Worm (Caenorhabditis elegans) whole organism, L4 larva: ENCODE data around the gene pat-6.
A peak's percentile ranks its signal among the peaks of the same experiment; 100 is the strongest.

Experiments used
- F10B5.3 ChIP-seq: sonication (generic microtip); optimal IDR thresholded peaks from 2 replicates; lab custom pipeline; 2016; ENCODE audit warnings: mild to moderate bottlenecking, missing genetic modification characterization, missing compliant biosample characterization
- F37D6.2 ChIP-seq: sonication (generic microtip); optimal IDR thresholded peaks from 2 replicates; lab custom pipeline; 2016; ENCODE audit warnings: mild to moderate bottlenecking, missing genetic modification characterization, missing compliant biosample characterization
- F49E8.2 ChIP-seq: sonication (generic microtip); optimal IDR thresholded peaks from 2 replicates; lab custom pipeline; 2016; ENCODE audit warnings: missing compliant biosample characterization, mild to moderate bottlenecking, missing genetic modification characterization, borderline replicate concordance
- T20F7.1 ChIP-seq: fragments of 200-800 bp; sonication (Bioruptor generic); optimal IDR thresholded peaks from 2 replicates; lab custom pipeline; 2018; ENCODE audit warnings: mild to moderate bottlenecking, missing genetic modification characterization, missing compliant biosample characterization
- Y105C5A.15 ChIP-seq: fragments of 200-800 bp; sonication (Bioruptor generic); IDR thresholded peaks from 2 replicates; pipeline ENCODE4 v1.3.6; 2022; ENCODE audit warnings: missing genetic modification characterization, missing compliant biosample characterization
- aha-1 ChIP-seq: fragments of 150-350 bp; peaks from one replicate; lab custom pipeline; 2014; ENCODE audit warnings: missing biosample characterization, missing genetic modification characterization
- ceh-28 ChIP-seq: fragments of 150-350 bp; optimal IDR thresholded peaks from 2 replicates; lab custom pipeline; 2014; ENCODE audit warnings: missing biosample characterization, missing genetic modification reagents, missing genetic modification characterization
- daf-12 ChIP-seq: fragments of 150-350 bp; optimal IDR thresholded peaks from 2 replicates; lab custom pipeline; 2014; ENCODE audit warnings: missing biosample characterization, missing genetic modification reagents, missing genetic modification characterization
- daf-16 ChIP-seq, 3 experiments: sonication (generic microtip); optimal IDR thresholded peaks; 2 replicates each; lab custom pipeline; 2016 to 2017; ENCODE audit warnings: missing genetic modification characterization in 3 of 3, missing genetic modification reagents in 3 of 3, mild to moderate bottlenecking in 2 of 3, missing compliant biosample characterization in 2 of 3, missing biosample characterization in 1 of 3, moderate library complexity in 1 of 3
- daf-8 ChIP-seq: fragments of 200-800 bp; sonication (Bioruptor generic); IDR thresholded peaks from 2 replicates; pipeline ENCODE4 v1.3.6; 2022; ENCODE audit warnings: missing genetic modification characterization, missing compliant biosample characterization
- dmd-6 ChIP-seq: fragments of 200-800 bp; sonication (Bioruptor generic); IDR thresholded peaks from 2 replicates; pipeline ENCODE4 v1.3.6; 2022; ENCODE audit warnings: missing genetic modification reagents, missing genetic modification characterization, missing compliant biosample characterization
- dmd-9 ChIP-seq: fragments of 200-800 bp; sonication (Bioruptor generic); IDR thresholded peaks from 2 replicates; pipeline ENCODE4 v1.3.6; 2022; ENCODE audit warnings: missing genetic modification reagents, missing genetic modification characterization, missing compliant biosample characterization
- dve-1 ChIP-seq: sonication (generic microtip); optimal IDR thresholded peaks from 2 replicates; lab custom pipeline; 2017; ENCODE audit warnings: antibody characterized with exemption, mild to moderate bottlenecking, missing genetic modification characterization, missing compliant biosample characterization; ENCODE audit not compliant: insufficient read depth
- fkh-10 ChIP-seq: fragments of 150-350 bp; optimal IDR thresholded peaks from 2 replicates; lab custom pipeline; 2014; ENCODE audit warnings: missing biosample characterization, missing genetic modification reagents, missing genetic modification characterization
- fos-1 ChIP-seq: fragments of 150-350 bp; optimal IDR thresholded peaks from 2 replicates; lab custom pipeline; 2014; ENCODE audit warnings: missing biosample characterization, missing genetic modification characterization
- gei-8 ChIP-seq: fragments of 200-800 bp; sonication (Bioruptor generic); optimal IDR thresholded peaks from 2 replicates; lab custom pipeline; 2018; ENCODE audit warnings: mild to moderate bottlenecking, missing genetic modification characterization, missing compliant biosample characterization
- hlh-11 ChIP-seq: fragments of 200-800 bp; sonication (Bioruptor generic); optimal IDR thresholded peaks from 2 replicates; lab custom pipeline; 2018; ENCODE audit warnings: mild to moderate bottlenecking, missing genetic modification characterization, missing compliant biosample characterization
- hlh-30 ChIP-seq: sonication (generic microtip); optimal IDR thresholded peaks from 2 replicates; lab custom pipeline; 2017; ENCODE audit warnings: antibody characterized with exemption, mild to moderate bottlenecking, missing genetic modification characterization, missing compliant biosample characterization; ENCODE audit not compliant: insufficient read depth
- jun-1 ChIP-seq: fragments of 150-350 bp; optimal IDR thresholded peaks from 2 replicates; lab custom pipeline; 2014; ENCODE audit warnings: missing biosample characterization, missing genetic modification reagents, missing genetic modification characterization
- lin-1 ChIP-seq: fragments of 200-800 bp; sonication (Bioruptor generic); IDR thresholded peaks from 2 replicates; pipeline ENCODE4 v1.3.6; 2022; ENCODE audit warnings: missing genetic modification reagents, missing genetic modification characterization, missing compliant biosample characterization
- lin-39 ChIP-seq: fragments of 150-350 bp; optimal IDR thresholded peaks from 2 replicates; lab custom pipeline; 2014; ENCODE audit warnings: missing biosample characterization, missing genetic modification reagents, missing genetic modification characterization
- mdl-1 ChIP-seq, 2 experiments: fragments of 150-350 bp in 1 of 2; sonication (generic microtip) in 1 of 2; optimal IDR thresholded peaks; 2 replicates each; lab custom pipeline; 2014 to 2017; ENCODE audit warnings: missing biosample characterization in 2 of 2, missing genetic modification characterization in 2 of 2
- mes-2 ChIP-seq: sonication (generic microtip); optimal IDR thresholded peaks from 2 replicates; lab custom pipeline; 2016; ENCODE audit warnings: missing genotype, mild to moderate bottlenecking, missing genetic modification characterization, missing compliant biosample characterization; ENCODE audit not compliant: poor library complexity, severe bottlenecking
- mxl-3 ChIP-seq: fragments of 200-800 bp; sonication (Bioruptor generic); optimal IDR thresholded peaks from 2 replicates; lab custom pipeline; 2018; ENCODE audit warnings: mild to moderate bottlenecking, missing genetic modification characterization, missing compliant biosample characterization
- nhr-102 ChIP-seq: sonication (generic microtip); optimal IDR thresholded peaks from 2 replicates; lab custom pipeline; 2016; ENCODE audit warnings: mild to moderate bottlenecking, missing genetic modification characterization, moderate library complexity, missing compliant biosample characterization
- nhr-111 ChIP-seq: fragments of 200-800 bp; sonication (Bioruptor generic); optimal IDR thresholded peaks from 2 replicates; lab custom pipeline; 2018; ENCODE audit warnings: mild to moderate bottlenecking, missing genetic modification characterization, missing compliant biosample characterization
- nhr-28 ChIP-seq: fragments of 150-350 bp; optimal IDR thresholded peaks from 2 replicates; lab custom pipeline; 2014; ENCODE audit warnings: missing biosample characterization, missing genetic modification characterization
- nhr-6 ChIP-seq: fragments of 150-350 bp; optimal IDR thresholded peaks from 2 replicates; lab custom pipeline; 2014; ENCODE audit warnings: missing biosample characterization, missing genetic modification characterization
- php-3 ChIP-seq: fragments of 200-800 bp; sonication (Bioruptor generic); IDR thresholded peaks from 2 replicates; pipeline ENCODE4 v1.3.6; 2022; ENCODE audit warnings: missing genetic modification reagents, missing genetic modification characterization, missing compliant biosample characterization
- pqm-1 ChIP-seq: sonication (generic microtip); optimal IDR thresholded peaks from 2 replicates; lab custom pipeline; 2017; ENCODE audit warnings: missing biosample characterization, missing genetic modification characterization
- rbr-2 ChIP-seq: sonication (generic microtip); optimal IDR thresholded peaks from 2 replicates; lab custom pipeline; 2016; ENCODE audit warnings: missing genotype, missing genetic modification characterization, missing compliant biosample characterization
- set-16 ChIP-seq: fragments of 200-800 bp; sonication (Bioruptor generic); IDR thresholded peaks from 2 replicates; pipeline ENCODE4 v1.3.6; 2022; ENCODE audit warnings: missing genetic modification reagents, missing genetic modification characterization, missing compliant biosample characterization
- snpc-1.2 ChIP-seq: fragments of 200-800 bp; sonication (Bioruptor generic); IDR thresholded peaks from 2 replicates; pipeline ENCODE4 v1.3.6; 2022; ENCODE audit warnings: missing genetic modification reagents, missing genetic modification characterization, missing compliant biosample characterization
- spr-1 ChIP-seq: sonication (generic microtip); optimal IDR thresholded peaks from 2 replicates; lab custom pipeline; 2016; ENCODE audit warnings: mild to moderate bottlenecking, missing genetic modification characterization, missing compliant biosample characterization
- spr-3 ChIP-seq: fragments of 200-800 bp; sonication (Bioruptor generic); optimal IDR thresholded peaks from 2 replicates; lab custom pipeline; 2018; ENCODE audit warnings: mild to moderate bottlenecking, missing genetic modification characterization, missing compliant biosample characterization
- tra-1 ChIP-seq: fragments of 200-800 bp; sonication (Bioruptor generic); IDR thresholded peaks from 2 replicates; pipeline ENCODE4 v1.3.6; 2022; ENCODE audit warnings: missing genetic modification reagents, missing genetic modification characterization, missing compliant biosample characterization
- unc-62 ChIP-seq, 3 experiments: fragments of 150-350 bp in 1 of 3; sonication (generic microtip); optimal IDR thresholded peaks in 2 of 3; peaks in 1 of 3; 1 replicate in 1 of 3; 2 replicates in 2 of 3; lab custom pipeline; 2014 to 2017; ENCODE audit warnings: missing biosample characterization in 3 of 3, missing genetic modification characterization in 3 of 3, missing genetic modification reagents in 3 of 3, missing genotype in 1 of 3
- zfp-3 ChIP-seq: fragments of 200-800 bp; sonication (Bioruptor generic); conservative IDR thresholded peaks from 2 replicates; pipeline ENCODE4 v1.3.6; 2022; ENCODE audit warnings: missing genetic modification reagents, missing genetic modification characterization, missing compliant biosample characterization
- zip-2 ChIP-seq: fragments of 150-350 bp; optimal IDR thresholded peaks from 2 replicates; lab custom pipeline; 2014; ENCODE audit warnings: missing biosample characterization, missing genetic modification characterization
- ztf-7 ChIP-seq: fragments of 150-350 bp; optimal IDR thresholded peaks from 2 replicates; lab custom pipeline; 2014; ENCODE audit warnings: missing biosample characterization, missing genetic modification characterization

The pat-6 gene

DNA sequence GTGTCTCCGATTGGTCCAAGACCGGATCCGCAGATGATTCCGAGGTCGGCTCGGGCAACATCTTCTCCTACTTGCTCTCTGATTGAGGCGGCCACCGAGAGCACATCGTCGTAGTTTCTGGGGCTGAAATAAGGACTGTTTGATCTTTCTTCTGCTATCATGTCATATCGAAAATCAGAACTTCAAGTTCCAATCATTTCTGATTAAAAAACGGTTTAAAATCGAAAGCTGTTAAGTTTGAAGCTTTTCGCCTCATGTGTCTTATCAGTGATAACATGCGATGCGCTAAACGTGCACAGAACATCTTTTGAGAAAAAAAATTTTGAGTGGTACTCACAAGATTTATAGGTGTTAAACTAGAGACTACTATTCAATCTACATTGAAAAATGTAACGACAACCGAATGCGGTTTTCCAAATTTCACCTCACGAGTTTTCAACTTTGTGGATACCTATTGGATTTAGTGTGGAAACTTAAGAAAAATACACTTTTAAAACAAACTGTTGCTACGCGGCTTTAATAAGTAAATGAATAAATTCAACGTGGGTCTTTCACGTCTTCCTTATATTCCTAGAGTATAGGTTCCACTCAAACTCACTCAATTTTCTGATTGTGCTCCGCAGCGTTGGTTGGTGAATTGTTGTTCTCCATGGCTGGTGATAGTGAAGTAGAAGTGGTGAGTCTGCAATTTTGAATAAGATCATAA, 30.1 kb upstream of the pat-6 start:
- TF ChIP-seq hlh-30 (tag; lab: Kevin White, UChicago) (peak; percentile 37), set-16 (GFP tag; lab: Robert Waterston, UW) (0 out of 2 replicates have a peak, but pooled peaks have one; percentile 8), spr-1 (no peak), dmd-6 (GFP tag; lab: Robert Waterston, UW) (peak; percentile 36), aha-1 (tag; lab: Kevin White, UChicago) (peak; percentile 88), hlh-11 (tag; lab: Kevin White, UChicago) (peak; percentile 13), zfp-3 (GFP tag; lab: Robert Waterston, UW) (0 out of 2 replicates have a peak, but pooled peaks have one; percentile 14), pqm-1 (peak; percentile 45), daf-16 (GFP tag; optimal IDR thresholded peaks at IDR 0.05; lab: Kevin White, UChicago) (peak in 1 of 2 experiments; percentile 3), daf-16 (tag; optimal IDR thresholded peaks at IDR 0.05; lab: Kevin White, UChicago) (peak; percentile 24), nhr-111 (GFP tag; lab: Kevin White, UChicago) (no peak), lin-1 (0 out of 2 replicates have a peak, but pooled peaks have one; percentile 37), daf-12 (tag; lab: Kevin White, UChicago) (no peak), dve-1 (peak; percentile 43)

DNA sequence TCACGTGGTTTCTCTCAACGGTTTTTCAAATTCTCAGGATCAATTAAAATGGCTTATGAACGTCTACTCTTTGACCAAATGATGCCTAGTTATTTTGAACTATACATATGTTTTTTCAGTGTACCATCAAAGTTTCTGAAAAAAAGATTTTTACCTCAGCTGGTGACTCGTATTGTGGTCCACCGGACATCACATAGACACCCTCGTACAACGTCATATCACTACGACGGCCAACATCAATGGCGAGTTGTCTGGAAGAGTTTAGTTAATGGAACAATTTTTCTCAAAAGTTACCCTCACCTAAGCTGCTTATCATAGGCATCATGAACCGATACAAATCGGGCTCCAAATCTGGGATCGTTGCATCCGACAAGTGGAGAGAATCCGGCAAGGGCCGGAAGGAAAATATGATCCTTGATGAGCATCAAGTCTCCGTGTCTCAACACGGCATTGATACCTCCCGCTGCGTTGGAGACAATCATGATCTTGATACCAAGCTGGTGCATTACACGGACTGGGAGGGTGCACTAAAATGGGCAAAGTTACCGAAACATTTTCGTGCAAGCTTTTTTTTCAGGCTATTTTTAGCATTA, 29.2 kb upstream of the pat-6 start:
- TF ChIP-seq daf-12 (tag; lab: Kevin White, UChicago) (no peak), spr-3 (GFP tag; lab: Kevin White, UChicago) (no peak), snpc-1.2 (GFP tag; lab: Robert Waterston, UW) (no peak), pqm-1 (no peak), mdl-1 (tag; optimal IDR thresholded peaks at IDR 0.05; lab: Kevin White, UChicago) (no peak), unc-62 (GFP tag; optimal IDR thresholded peaks at IDR 0.05 in 1 of 2; lab: Kevin White, UChicago) (peak in 1 of 2 experiments; percentile 37), unc-62 (tag; optimal IDR thresholded peaks at IDR 0.05; lab: Kevin White, UChicago) (no peak), lin-39 (tag; lab: Kevin White, UChicago) (no peak), aha-1 (tag; lab: Kevin White, UChicago) (peak; percentile 95), set-16 (GFP tag; lab: Robert Waterston, UW) (no peak)

DNA sequence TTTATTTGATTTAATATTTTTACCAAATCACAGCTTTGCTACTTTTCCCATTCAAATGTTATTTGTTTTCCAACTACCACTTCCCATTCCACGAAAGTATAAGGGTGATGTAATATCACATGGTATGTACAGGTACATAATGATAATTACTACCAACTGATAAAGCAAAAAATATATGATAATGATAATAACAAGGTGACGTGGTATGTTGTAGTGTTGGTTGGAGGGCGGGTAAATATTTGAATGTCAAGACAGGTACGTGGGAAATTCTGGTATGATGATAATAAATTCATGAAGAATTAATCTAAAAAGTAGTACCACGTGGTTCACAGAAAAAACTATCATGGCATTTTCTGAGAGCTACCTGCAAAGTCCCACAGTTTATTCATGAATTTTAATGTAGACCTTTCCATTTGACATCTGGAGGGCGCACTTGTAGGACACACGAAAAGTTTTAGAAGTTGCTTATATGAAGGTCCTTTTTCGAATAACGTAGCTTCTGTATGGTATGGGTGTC, 27.9 kb upstream of the pat-6 start:
- TF ChIP-seq fos-1 (tag; lab: Kevin White, UChicago) (peak; percentile 83), dmd-9 (GFP tag; lab: Robert Waterston, UW) (no peak), gei-8 (GFP tag; lab: Kevin White, UChicago) (peak; percentile 50), ztf-7 (tag; lab: Kevin White, UChicago) (peak; percentile 52), ceh-28 (tag; lab: Kevin White, UChicago) (no peak), mxl-3 (GFP tag; lab: Kevin White, UChicago) (peak; percentile 60), daf-8 (no peak), T20F7.1 (GFP tag; lab: Kevin White, UChicago) (peak; percentile 48), jun-1 (tag; lab: Kevin White, UChicago) (peak; percentile 36), zfp-3 (GFP tag; lab: Robert Waterston, UW) (peak; percentile 65; the same call in 1 of the 2 replicates), fkh-10 (no peak), spr-1 (peak; percentile 57), Y105C5A.15 (GFP tag; lab: Robert Waterston, UW) (no peak), aha-1 (tag; lab: Kevin White, UChicago) (peak; percentile 56), F49E8.2 (tag; lab: Kevin White, UChicago) (no peak), F10B5.3 (tag; lab: Kevin White, UChicago) (no peak), mes-2 (tag; lab: Kevin White, UChicago) (peak; percentile 36), tra-1 (GFP tag; lab: Robert Waterston, UW) (peak; percentile 49; the same call in 1 of the 2 replicates), pqm-1 (peak; percentile 97), nhr-102 (peak; percentile 83), hlh-11 (tag; lab: Kevin White, UChicago) (peak; percentile 84), zip-2 (peak; percentile 58), mdl-1 (tag; optimal IDR thresholded peaks at IDR 0.05; lab: Kevin White, UChicago) (peak in 1 of 2 experiments; percentile 71), lin-1 (peak; percentile 23; the same call in 1 of the 2 replicates), daf-16 (GFP tag; optimal IDR thresholded peaks at IDR 0.05; lab: Kevin White, UChicago) (peak in 1 of 2 experiments; percentile 47), daf-16 (tag; optimal IDR thresholded peaks at IDR 0.05; lab: Kevin White, UChicago) (peak; percentile 98), nhr-6 (tag; lab: Kevin White, UChicago) (peak; percentile 34), F37D6.2 (no peak), php-3 (GFP tag; lab: Robert Waterston, UW) (peak; percentile 70), dmd-6 (GFP tag; lab: Robert Waterston, UW) (peak; percentile 74), rbr-2 (tag; lab: Kevin White, UChicago) (no peak), nhr-28 (tag; lab: Kevin White, UChicago) (peak; percentile 96)
